Worm (Caenorhabditis elegans) whole organism, young adult: ENCODE data around the gene Y73B6BL.37.

Source experiments
- B0261.1 ChIP-seq: sonication (generic microtip); optimal IDR thresholded peaks from 2 replicates; lab custom pipeline; 2016; ENCODE audit warnings: mild to moderate bottlenecking, missing genetic modification characterization, moderate library complexity, missing compliant biosample characterization
- B0336.3 ChIP-seq: fragments of 200-800 bp; sonication (Bioruptor generic); IDR thresholded peaks from 2 replicates; pipeline ENCODE4 v1.3.6; 2022; ENCODE audit warnings: missing genetic modification characterization, missing compliant biosample characterization
- C06A6.2 ChIP-seq: fragments of 200-800 bp; sonication (Bioruptor generic); conservative IDR thresholded peaks from 2 replicates; pipeline ENCODE4 v1.3.6; 2022; ENCODE audit warnings: missing genetic modification characterization, missing compliant biosample characterization
- F22D6.2 ChIP-seq: sonication (generic microtip); optimal IDR thresholded peaks from 2 replicates; lab custom pipeline; 2016; ENCODE audit warnings: mild to moderate bottlenecking, missing genetic modification characterization, missing compliant biosample characterization
- F39B2.1 ChIP-seq: fragments of 200-800 bp; sonication (Bioruptor generic); IDR thresholded peaks from 2 replicates; pipeline ENCODE4 v1.3.6; 2022; ENCODE audit warnings: missing genetic modification reagents, missing genetic modification characterization, missing compliant biosample characterization
- F57A8.1 ChIP-seq: fragments of 200-800 bp; sonication (Bioruptor generic); optimal IDR thresholded peaks from 2 replicates; lab custom pipeline; 2018; ENCODE audit warnings: mild to moderate bottlenecking, missing genetic modification characterization, moderate library complexity, missing compliant biosample characterization
- T07F8.4 ChIP-seq: sonication (generic microtip); optimal IDR thresholded peaks from 2 replicates; lab custom pipeline; 2016; ENCODE audit warnings: mild to moderate bottlenecking, missing genetic modification characterization, moderate library complexity, missing compliant biosample characterization
- Y67H2A.10 ChIP-seq: fragments of 200-800 bp; sonication (Bioruptor generic); conservative IDR thresholded peaks from 2 replicates; pipeline ENCODE4 v1.3.6; 2022; ENCODE audit warnings: missing genetic modification reagents, missing genetic modification characterization, missing compliant biosample characterization
- akir-1 ChIP-seq: fragments of 200-800 bp; sonication (Bioruptor generic); optimal IDR thresholded peaks from 2 replicates; lab custom pipeline; 2018; ENCODE audit warnings: mild to moderate bottlenecking, missing genetic modification characterization, moderate library complexity, missing compliant biosample characterization
- aptf-2 ChIP-seq: fragments of 200-800 bp; sonication (Bioruptor generic); conservative IDR thresholded peaks from 2 replicates; pipeline ENCODE4 v1.3.6; 2022; ENCODE audit warnings: missing genetic modification reagents, missing genetic modification characterization, missing compliant biosample characterization
- attf-3 ChIP-seq: fragments of 200-800 bp; sonication (Bioruptor generic); conservative IDR thresholded peaks from 2 replicates; pipeline ENCODE4 v1.3.6; 2022; ENCODE audit warnings: missing genetic modification reagents, missing genetic modification characterization, missing compliant biosample characterization
- cebp-1 ChIP-seq, 2 experiments: fragments of 200-800 bp in 1 of 2; sonication (Bioruptor generic) in 1 of 2; sonication (generic microtip) in 1 of 2; IDR thresholded peaks in 1 of 2; optimal IDR thresholded peaks in 1 of 2; 2 replicates each; pipeline versions ENCODE4 v1.3.6 to Lab custom; 2017 to 2022; ENCODE audit warnings: missing compliant biosample characterization in 2 of 2, missing genetic modification characterization in 2 of 2, mild to moderate bottlenecking in 1 of 2, missing genetic modification reagents in 1 of 2, moderate library complexity in 1 of 2
- cebp-2 ChIP-seq: fragments of 200-800 bp; sonication (Bioruptor generic); IDR thresholded peaks from 2 replicates; pipeline ENCODE4 v1.3.6; 2022; ENCODE audit warnings: missing genetic modification characterization, missing compliant biosample characterization
- ceh-100 ChIP-seq: fragments of 200-800 bp; sonication (Bioruptor generic); IDR thresholded peaks from 2 replicates; pipeline ENCODE4 v1.3.6; 2022; ENCODE audit warnings: missing genetic modification reagents, missing genetic modification characterization, missing compliant biosample characterization
- ceh-58 ChIP-seq: fragments of 200-800 bp; sonication (Bioruptor generic); IDR thresholded peaks from 2 replicates; pipeline ENCODE4 v1.3.6; 2022; ENCODE audit warnings: missing genetic modification characterization, missing compliant biosample characterization
- ceh-79 ChIP-seq: sonication (generic microtip); optimal IDR thresholded peaks from 2 replicates; lab custom pipeline; 2017; ENCODE audit warnings: mild to moderate bottlenecking, missing genetic modification characterization, missing compliant biosample characterization
- chd-7 ChIP-seq: sonication (generic microtip); optimal IDR thresholded peaks from 2 replicates; lab custom pipeline; 2016; ENCODE audit warnings: mild to moderate bottlenecking, missing genetic modification characterization, moderate library complexity, missing compliant biosample characterization
- egl-44 ChIP-seq: fragments of 200-800 bp; sonication (Bioruptor generic); IDR thresholded peaks from 2 replicates; pipeline ENCODE4 v1.3.6; 2022; ENCODE audit warnings: missing genetic modification reagents, missing genetic modification characterization, missing compliant biosample characterization
- ets-4 ChIP-seq: fragments of 200-800 bp; sonication (Bioruptor generic); optimal IDR thresholded peaks from 2 replicates; lab custom pipeline; 2018; ENCODE audit warnings: mild to moderate bottlenecking, missing genetic modification characterization, missing compliant biosample characterization
- hmg-1.2 ChIP-seq: fragments of 200-800 bp; sonication (Bioruptor generic); IDR thresholded peaks from 2 replicates; pipeline ENCODE4 v1.3.6; 2022; ENCODE audit warnings: missing genetic modification reagents, missing genetic modification characterization, missing compliant biosample characterization
- hrde-1 ChIP-seq: sonication (generic microtip); optimal IDR thresholded peaks from 2 replicates; lab custom pipeline; 2016; ENCODE audit warnings: missing genetic modification characterization, mild to moderate bottlenecking, missing compliant biosample characterization, moderate library complexity, missing genotype, missing genetic modification reagents, borderline replicate concordance
- hsf-1 ChIP-seq: fragments of 200-800 bp; sonication (Bioruptor generic); IDR thresholded peaks from 2 replicates; pipeline ENCODE4 v1.3.6; 2022; ENCODE audit warnings: missing genetic modification reagents, missing genetic modification characterization, missing compliant biosample characterization
- lag-1 ChIP-seq: fragments of 200-800 bp; sonication (Bioruptor generic); IDR thresholded peaks from 2 replicates; pipeline ENCODE4 v1.3.6; 2022; ENCODE audit warnings: missing genetic modification reagents, missing genetic modification characterization, missing compliant biosample characterization
- let-526 ChIP-seq: fragments of 200-800 bp; sonication (Bioruptor generic); IDR thresholded peaks from 2 replicates; pipeline ENCODE4 v1.3.6; 2022; ENCODE audit warnings: missing genetic modification reagents, missing genetic modification characterization, missing compliant biosample characterization
- lin-35 ChIP-seq, 3 experiments: fragments of 150-350 bp in 2 of 3; sonication (generic microtip) in 1 of 3; optimal IDR thresholded peaks; 2 replicates each; lab custom pipeline; 2014 to 2018; ENCODE audit warnings: missing biosample characterization in 3 of 3, missing genetic modification characterization in 3 of 3, missing genetic modification reagents in 3 of 3
- lin-54 ChIP-seq: fragments of 200-800 bp; sonication (Bioruptor generic); optimal IDR thresholded peaks from 2 replicates; lab custom pipeline; 2018; ENCODE audit warnings: mild to moderate bottlenecking, missing genetic modification characterization, missing compliant biosample characterization
- lir-1 ChIP-seq: fragments of 200-800 bp; sonication (Bioruptor generic); conservative IDR thresholded peaks from 2 replicates; pipeline ENCODE4 v1.3.6; 2022; ENCODE audit warnings: missing genetic modification reagents, missing genetic modification characterization, missing compliant biosample characterization
- lsy-27 ChIP-seq: sonication (generic microtip); optimal IDR thresholded peaks from 2 replicates; lab custom pipeline; 2017; ENCODE audit warnings: missing genetic modification characterization, mild to moderate bottlenecking, missing compliant biosample characterization, antibody characterized with exemption, missing genotype, borderline replicate concordance; ENCODE audit not compliant: insufficient read depth
- madf-3 ChIP-seq: fragments of 200-800 bp; sonication (Bioruptor generic); IDR thresholded peaks from 2 replicates; pipeline ENCODE4 v1.3.6; 2022; ENCODE audit warnings: missing genetic modification reagents, missing genetic modification characterization, missing compliant biosample characterization
- mel-28 ChIP-seq: sonication (generic microtip); optimal IDR thresholded peaks from 2 replicates; lab custom pipeline; 2016; ENCODE audit warnings: borderline replicate concordance, mild to moderate bottlenecking, missing genetic modification characterization, missing compliant biosample characterization
- mxl-1 ChIP-seq: sonication (generic microtip); optimal IDR thresholded peaks from 2 replicates; lab custom pipeline; 2016; ENCODE audit warnings: missing genetic modification characterization, missing compliant biosample characterization
- nfyb-1 ChIP-seq: fragments of 200-800 bp; sonication (Bioruptor generic); IDR thresholded peaks from 2 replicates; pipeline ENCODE4 v1.3.6; 2022; ENCODE audit warnings: missing genetic modification reagents, missing genetic modification characterization, missing compliant biosample characterization
- nhr-120 ChIP-seq: fragments of 200-800 bp; sonication (Bioruptor generic); IDR thresholded peaks from 2 replicates; pipeline ENCODE4 v1.3.6; 2022; ENCODE audit warnings: missing genetic modification characterization, missing compliant biosample characterization
- pbrm-1 ChIP-seq: fragments of 200-800 bp; sonication (Bioruptor generic); IDR thresholded peaks from 2 replicates; pipeline ENCODE4 v1.3.6; 2022; ENCODE audit warnings: missing genetic modification reagents, missing genetic modification characterization, missing compliant biosample characterization
- rpc-1 ChIP-seq, 2 experiments: fragments of 150-350 bp in 1 of 2; sonication (generic microtip) in 1 of 2; optimal IDR thresholded peaks; 2 replicates each; lab custom pipeline; 2014 to 2018; ENCODE audit warnings: missing biosample characterization in 1 of 2, missing genetic modification characterization in 1 of 2, missing genetic modification reagents in 1 of 2, missing genotype in 1 of 2
- sdz-38 ChIP-seq: sonication (generic microtip); optimal IDR thresholded peaks from 2 replicates; lab custom pipeline; 2016; ENCODE audit warnings: missing genotype, missing genetic modification characterization, missing compliant biosample characterization
- tbp1 ChIP-seq: fragments of 200-800 bp; sonication (Bioruptor generic); optimal IDR thresholded peaks from 2 replicates; lab custom pipeline; 2018; ENCODE audit warnings: mild to moderate bottlenecking, missing genetic modification characterization, missing compliant biosample characterization
- tbx-9 ChIP-seq: sonication (generic microtip); optimal IDR thresholded peaks from 2 replicates; lab custom pipeline; 2016; ENCODE audit warnings: borderline replicate concordance, missing genetic modification characterization, inconsistent platforms, missing compliant biosample characterization
- tlf-1 ChIP-seq: fragments of 200-800 bp; sonication (Bioruptor generic); optimal IDR thresholded peaks from 2 replicates; lab custom pipeline; 2018; ENCODE audit warnings: mild to moderate bottlenecking, missing genetic modification characterization, missing compliant biosample characterization
- xnd-1 ChIP-seq: sonication (generic microtip); optimal IDR thresholded peaks from 2 replicates; lab custom pipeline; 2016; ENCODE audit warnings: missing genotype, missing genetic modification reagents, missing genetic modification characterization, missing compliant biosample characterization
- zfh-2 ChIP-seq: fragments of 200-800 bp; sonication (Bioruptor generic); conservative IDR thresholded peaks from 2 replicates; pipeline ENCODE4 v1.3.6; 2022; ENCODE audit warnings: missing genetic modification reagents, missing genetic modification characterization, missing compliant biosample characterization
- ztf-25 ChIP-seq: fragments of 200-800 bp; sonication (Bioruptor generic); IDR thresholded peaks from 2 replicates; pipeline ENCODE4 v1.3.6; 2022; ENCODE audit warnings: missing genetic modification reagents, missing genetic modification characterization, missing compliant biosample characterization
- ztf-3 ChIP-seq: fragments of 200-800 bp; sonication (Bioruptor generic); optimal IDR thresholded peaks from 2 replicates; lab custom pipeline; 2018; ENCODE audit warnings: mild to moderate bottlenecking, missing genetic modification characterization, missing compliant biosample characterization
- ztf-6 ChIP-seq: fragments of 200-800 bp; sonication (Bioruptor generic); IDR thresholded peaks from 2 replicates; pipeline ENCODE4 v1.3.6; 2022; ENCODE audit warnings: missing genetic modification reagents, missing genetic modification characterization, missing compliant biosample characterization

Gene Y73B6BL.37

DNA sequence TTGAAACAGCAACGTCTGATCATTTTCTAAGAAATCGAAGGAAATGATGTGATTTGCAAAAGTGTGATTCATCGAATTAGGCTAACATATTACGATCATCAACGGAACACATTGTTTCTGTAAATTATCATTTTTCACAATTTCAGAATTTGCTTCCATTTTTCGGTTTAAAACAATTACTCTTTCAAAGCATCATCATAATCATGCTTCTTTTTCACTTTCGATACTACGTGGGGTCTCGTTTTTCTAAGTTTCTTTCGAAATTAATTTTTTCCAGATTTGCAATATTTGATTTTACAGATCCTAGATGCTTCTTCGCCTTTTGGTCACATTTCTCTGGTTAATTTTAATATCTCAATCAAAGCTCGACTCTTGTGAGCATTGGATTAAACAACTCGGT is 6.9 kb upstream of the Y73B6BL.37 start, which contains the start of gene tyr-6:
Gene tyr-6 (plus strand): TSS at position 301 of the 400 bp plus-strand sequence.
- TF ChIP-seq lin-54 (GFP tag; lab: Kevin White, UChicago) (no peak), mel-28 (tag; lab: Kevin White, UChicago) (no peak), nhr-120 (GFP tag; lab: Robert Waterston, UW) (no peak), tbx-9 (tag; lab: Kevin White, UChicago) (no peak), tlf-1 (no peak), xnd-1 (tag; lab: Kevin White, UChicago) (no peak), ztf-6 (GFP tag; lab: Robert Waterston, UW) (no peak), ceh-58 (GFP tag; lab: Robert Waterston, UW) (no peak)

DNA sequence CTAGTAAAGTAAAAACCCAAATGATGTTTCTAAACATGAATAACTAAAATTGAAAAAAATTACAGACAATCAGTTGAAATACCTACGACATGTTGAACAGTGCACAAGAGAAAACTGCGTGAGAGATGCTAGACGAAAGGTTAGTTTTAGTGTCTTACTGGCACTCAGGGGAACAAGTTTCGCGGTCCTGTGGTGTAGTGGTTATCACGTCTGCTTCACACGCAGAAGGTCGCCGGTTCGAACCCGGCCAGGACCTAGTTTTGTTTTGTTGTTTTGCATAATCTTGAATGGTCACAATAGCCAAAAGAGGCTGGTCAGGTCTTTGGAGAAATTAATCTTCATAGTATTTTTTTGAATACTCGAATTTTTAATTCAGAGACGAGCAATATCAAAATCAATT is 6.2 kb upstream of the Y73B6BL.37 start:
- no peak for TF ChIP-seq F22D6.2 (tag; lab: Kevin White, UChicago)
- TF ChIP-seq chd-7 (tag; lab: Kevin White, UChicago): no peak
- TF ChIP-seq aptf-2: no peak
- TF ChIP-seq akir-1: no peak
- peak; percentile 45 for TF ChIP-seq T07F8.4 (tag; lab: Kevin White, UChicago)
- TF ChIP-seq mxl-1 (tag; lab: Kevin White, UChicago): peak; percentile 66
- peak; percentile 78 for TF ChIP-seq B0261.1 (tag; lab: Kevin White, UChicago)
- no peak for TF ChIP-seq zfh-2 (GFP tag; lab: Robert Waterston, UW)
- TF ChIP-seq ztf-25 (GFP tag; lab: Robert Waterston, UW): no peak
- TF ChIP-seq tbp1 (GFP tag; lab: Kevin White, UChicago): peak; percentile 96
- peak; percentile 44; the same call in 1 of the 2 replicates for TF ChIP-seq hsf-1 (GFP tag; lab: Robert Waterston, UW)
- TF ChIP-seq madf-3 (GFP tag; lab: Robert Waterston, UW): 0 out of 2 replicates have a peak, but pooled peaks have one; percentile 55
- peak; percentile 75; the same call in 1 of the 2 replicates for TF ChIP-seq egl-44 (GFP tag; lab: Robert Waterston, UW)
- no peak; the same call in 1 of the 2 replicates for TF ChIP-seq C06A6.2 (GFP tag; lab: Robert Waterston, UW)
- no peak; the same call in 1 of the 2 replicates for TF ChIP-seq Y67H2A.10 (GFP tag; lab: Robert Waterston, UW)
- peak; percentile 72; the same call in 1 of the 2 replicates for TF ChIP-seq let-526 (GFP tag; lab: Robert Waterston, UW)
- TF ChIP-seq cebp-2 (GFP tag; lab: Robert Waterston, UW): no peak
- TF ChIP-seq lsy-27 (tag; lab: Kevin White, UChicago): peak; percentile 16
- TF ChIP-seq rpc-1 (optimal IDR thresholded peaks at IDR 0.05; lab: Kevin White, UChicago): peak; percentile 71
- peak; percentile 88 for TF ChIP-seq rpc-1 (tag; optimal IDR thresholded peaks at IDR 0.05; lab: Kevin White, UChicago)
- 0 out of 2 replicates have a peak, but pooled peaks have one; percentile 31 for TF ChIP-seq ceh-100 (GFP tag; lab: Robert Waterston, UW)
- TF ChIP-seq lir-1 (GFP tag; lab: Robert Waterston, UW): no peak
- TF ChIP-seq ztf-3: no peak
- peak; percentile 64 for TF ChIP-seq hmg-1.2 (GFP tag; lab: Robert Waterston, UW)
- TF ChIP-seq ets-4 (GFP tag; lab: Kevin White, UChicago): no peak
- TF ChIP-seq mel-28 (tag; lab: Kevin White, UChicago): no peak
- peak; percentile 60 for TF ChIP-seq lin-54 (GFP tag; lab: Kevin White, UChicago)
- TF ChIP-seq lag-1 (GFP tag; lab: Robert Waterston, UW): no peak
- 0 out of 2 replicates have a peak, but pooled peaks have one; percentile 47 for TF ChIP-seq attf-3 (GFP tag; lab: Robert Waterston, UW)
- no peak for TF ChIP-seq sdz-38 (tag; lab: Kevin White, UChicago)
- TF ChIP-seq ceh-79 (tag; lab: Kevin White, UChicago): peak; percentile 57
- TF ChIP-seq F57A8.1 (GFP tag; lab: Kevin White, UChicago): no peak
- 0 out of 2 replicates have a peak, but pooled peaks have one; percentile 57 for TF ChIP-seq F39B2.1
- TF ChIP-seq cebp-1 (GFP tag; IDR thresholded peaks at IDR 0.05; lab: Robert Waterston, UW): no peak
- TF ChIP-seq cebp-1 (tag; optimal IDR thresholded peaks at IDR 0.05; lab: Kevin White, UChicago): peak; percentile 64
- TF ChIP-seq pbrm-1 (GFP tag; lab: Robert Waterston, UW): peak; percentile 74
- peak; percentile 57 for TF ChIP-seq B0336.3 (GFP tag; lab: Robert Waterston, UW)
- TF ChIP-seq nfyb-1 (GFP tag; lab: Robert Waterston, UW): peak; percentile 78
- peak in 1 of 3 experiments; percentile 10 for TF ChIP-seq lin-35 (GFP tag; optimal IDR thresholded peaks at IDR 0.05; lab: Kevin White, UChicago)
- peak; percentile 27 for TF ChIP-seq hrde-1 (tag; lab: Kevin White, UChicago)
